Fruit fly (Drosophila melanogaster): ENCODE results near the gene CG32603.

CG32603 gene

dm6 chrX:14169068-14169642 lies 15.2 kb upstream of the CG32603 start, which contains the start of gene CG12480 (continued):
- TF ChIP-seq C15 (GFP tag; IDR thresholded peaks at IDR 0.05) = no peak
- no peak for TF ChIP-seq CG7987 (GFP tag; optimal IDR thresholded peaks at IDR 0.05)
- TF ChIP-seq sc (optimal IDR thresholded peaks at IDR 0.05) = no peak
- no peak for TF ChIP-seq sc (GFP tag; optimal IDR thresholded peaks at IDR 0.05)
- TF ChIP-seq Rfx (GFP tag; IDR thresholded peaks at IDR 0.05) = peak; percentile 90
- no peak for TF ChIP-seq CG5180 (GFP tag; optimal IDR thresholded peaks at IDR 0.05)
- no peak for TF ChIP-seq nerfin-1 (tag; optimal IDR thresholded peaks at IDR 0.05)
- no peak for TF ChIP-seq CG42726 (GFP tag; IDR thresholded peaks at IDR 0.05; ENCODE audit: partially characterized antibody)
- no peak for TF ChIP-seq CG3838 (GFP tag; optimal IDR thresholded peaks at IDR 0.05)
- no peak for TF ChIP-seq CG9437 (GFP tag; optimal IDR thresholded peaks at IDR 0.05)
- TF ChIP-seq otp (GFP tag; IDR thresholded peaks at IDR 0.05) = no peak
- peak; percentile 79 for TF ChIP-seq Atf6 (GFP tag; IDR thresholded peaks at IDR 0.05)
- TF ChIP-seq CG18619 (GFP tag; optimal IDR thresholded peaks at IDR 0.05) = peak; percentile 51
- no peak for TF ChIP-seq MESR4 (GFP tag; optimal IDR thresholded peaks at IDR 0.05)
- TF ChIP-seq Neu2 (GFP tag; optimal IDR thresholded peaks at IDR 0.05; ENCODE audit: borderline replicate concordance) = no peak
- peak; percentile 6 for TF ChIP-seq CG10543 (GFP tag; optimal IDR thresholded peaks at IDR 0.05)
- no peak for TF ChIP-seq crc (GFP tag; optimal IDR thresholded peaks at IDR 0.05)
- no peak for TF ChIP-seq CG1602 (GFP tag; optimal IDR thresholded peaks at IDR 0.05)
- TF ChIP-seq tll (GFP tag; optimal IDR thresholded peaks at IDR 0.05) = no peak
- no peak for TF ChIP-seq usp (GFP tag; optimal IDR thresholded peaks at IDR 0.05)
- TF ChIP-seq da (GFP tag; optimal IDR thresholded peaks at IDR 0.05) = no peak
- no peak for TF ChIP-seq gcm (GFP tag; optimal IDR thresholded peaks at IDR 0.05)
- no peak for TF ChIP-seq CG33213 (GFP tag; optimal IDR thresholded peaks at IDR 0.05)
- peak; percentile 46 for TF ChIP-seq HHEX (GFP tag; optimal IDR thresholded peaks at IDR 0.05)
- TF ChIP-seq D19A (tag; optimal IDR thresholded peaks at IDR 0.05) = no peak
- no peak for TF ChIP-seq tx (GFP tag; optimal IDR thresholded peaks at IDR 0.05)
- TF ChIP-seq bbx (GFP tag; IDR thresholded peaks at IDR 0.05; ENCODE audit: partially characterized antibody) = no peak
- TF ChIP-seq Lim3 (GFP tag; IDR thresholded peaks at IDR 0.05) = no peak
- TF ChIP-seq CG6272 (GFP tag; IDR thresholded peaks at IDR 0.05) = no peak
- no peak for TF ChIP-seq chm (GFP tag; IDR thresholded peaks at IDR 0.05)
- no peak for TF ChIP-seq MTF-1 (GFP tag; optimal IDR thresholded peaks at IDR 0.05; ENCODE audit: borderline replicate concordance)
- no peak for TF ChIP-seq CG1024 (GFP tag; IDR thresholded peaks at IDR 0.05)
- TF ChIP-seq bigmax (GFP tag; optimal IDR thresholded peaks at IDR 0.05) = no peak
- TF ChIP-seq CG11456 (GFP tag; IDR thresholded peaks at IDR 0.05) = no peak; the same call in 2 of the 3 replicates
- no peak for TF ChIP-seq emc (GFP tag; optimal IDR thresholded peaks at IDR 0.05)
- peak; percentile 32; the same call in 1 of the 2 replicates for TF ChIP-seq Xrp1 (GFP tag; IDR thresholded peaks at IDR 0.05)
- no peak for TF ChIP-seq prd (optimal IDR thresholded peaks at IDR 0.05)
- peak; percentile 64; the same call in 2 of the 3 replicates for TF ChIP-seq prd (GFP tag; IDR thresholded peaks at IDR 0.05)
- TF ChIP-seq CG18764 (GFP tag; optimal IDR thresholded peaks at IDR 0.05) = no peak
- peak; percentile 54 for TF ChIP-seq pho (GFP tag; optimal IDR thresholded peaks at IDR 0.05)
- no peak for TF ChIP-seq jigr1 (GFP tag; IDR thresholded peaks at IDR 0.05)
- no peak for TF ChIP-seq Mrtf (GFP tag; IDR thresholded peaks at IDR 0.05)
- TF ChIP-seq CG14014 (GFP tag; IDR thresholded peaks at IDR 0.05) = peak; percentile 58; the same call in 1 of the 2 replicates
- TF ChIP-seq CG31224 (GFP tag; IDR thresholded peaks at IDR 0.05) = peak; percentile 65
- TF ChIP-seq Eip74EF (GFP tag; optimal IDR thresholded peaks at IDR 0.05) = no peak
- TF ChIP-seq danr (GFP tag; IDR thresholded peaks at IDR 0.05) = no peak
- no peak for TF ChIP-seq sqz (GFP tag; optimal IDR thresholded peaks at IDR 0.05)
- TF ChIP-seq Opbp (GFP tag; IDR thresholded peaks at IDR 0.05; ENCODE audit: partially characterized antibody) = no peak
- TF ChIP-seq az2 (GFP tag; optimal IDR thresholded peaks at IDR 0.05) = no peak
- TF ChIP-seq her (GFP tag; optimal IDR thresholded peaks at IDR 0.05) = no peak
- no peak for TF ChIP-seq CG18011 (GFP tag; optimal IDR thresholded peaks at IDR 0.05)
